Fruit fly (Drosophila melanogaster) whole organism, embryonic: ENCODE measurements around the gene NELF-B.
A peak's percentile ranks its signal among the peaks of the same experiment; 100 is the strongest.

Experiments used
- B-H1 ChIP-seq: fragments of 200-800 bp; sonication (Bioruptor generic); IDR thresholded peaks from 3 replicates; pipeline ENCODE4 v1.3.6; 2022; ENCODE audit warnings: missing biosample characterization, missing genetic modification characterization
- BtbVII ChIP-seq: fragments of 200-800 bp; sonication (Bioruptor generic); optimal IDR thresholded peaks from 3 replicates; lab custom pipeline; 2017; ENCODE audit warnings: missing biosample characterization, mild to moderate bottlenecking, missing genetic modification characterization
- CG10654 ChIP-seq: fragments of 200-800 bp; sonication (Bioruptor generic); optimal IDR thresholded peaks from 2 replicates; lab custom pipeline; 2016; ENCODE audit warnings: missing biosample characterization, missing genetic modification characterization
- CG11085 ChIP-seq: fragments of 200-800 bp; sonication (Bioruptor generic); IDR thresholded peaks from 2 replicates; pipeline ENCODE4 v1.3.6; 2022; ENCODE audit warnings: missing biosample characterization, missing genetic modification characterization
- CG12391 ChIP-seq: fragments of 200-800 bp; sonication (Bioruptor generic); optimal IDR thresholded peaks from 3 replicates; lab custom pipeline; 2018; ENCODE audit warnings: missing biosample characterization, mild to moderate bottlenecking, missing genetic modification characterization, moderate library complexity
- CG15011 ChIP-seq: fragments of 200-800 bp; sonication (Bioruptor generic); optimal IDR thresholded peaks from 3 replicates; lab custom pipeline; 2018; ENCODE audit warnings: missing biosample characterization, mild to moderate bottlenecking, missing genetic modification characterization
- CG16815 ChIP-seq: fragments of 200-800 bp; sonication (Bioruptor generic); optimal IDR thresholded peaks from 3 replicates; lab custom pipeline; 2017; ENCODE audit warnings: missing biosample characterization, mild to moderate bottlenecking, missing genetic modification characterization
- CG30431 ChIP-seq: fragments of 200-800 bp; sonication (Bioruptor generic); optimal IDR thresholded peaks from 2 replicates; lab custom pipeline; 2017; ENCODE audit warnings: missing biosample characterization, missing genetic modification characterization
- CG32767 ChIP-seq: fragments of 200-800 bp; sonication (Bioruptor generic); IDR thresholded peaks from 2 replicates; pipeline ENCODE4 v1.3.6; 2022; ENCODE audit warnings: missing biosample characterization, missing genetic modification characterization
- CG33557 ChIP-seq: fragments of 200-800 bp; sonication (Bioruptor generic); optimal IDR thresholded peaks from 2 replicates; lab custom pipeline; 2019; ENCODE audit warnings: missing biosample characterization, mild to moderate bottlenecking, missing genetic modification characterization, moderate library complexity
- CG3726 ChIP-seq: fragments of 200-800 bp; sonication (Bioruptor generic); IDR thresholded peaks from 3 replicates; pipeline ENCODE4, ENCODE4 v1.3.6; 2022; ENCODE audit warnings: missing biosample characterization, missing genetic modification characterization
- CG4617 ChIP-seq: fragments of 200-800 bp; sonication (Bioruptor generic); optimal IDR thresholded peaks from 3 replicates; lab custom pipeline; 2016; ENCODE audit warnings: missing biosample characterization, missing genetic modification characterization, borderline replicate concordance
- CG4820 ChIP-seq: fragments of 200-800 bp; sonication (Bioruptor generic); optimal IDR thresholded peaks from 3 replicates; lab custom pipeline; 2016; ENCODE audit warnings: missing biosample characterization, missing genetic modification characterization
- CG6813 ChIP-seq: fragments of 200-800 bp; sonication (Bioruptor generic); optimal IDR thresholded peaks from 2 replicates; lab custom pipeline; 2017; ENCODE audit warnings: missing biosample characterization, missing genetic modification characterization, mild to moderate bottlenecking, moderate library complexity, missing genetic modification reagents
- CG7372 ChIP-seq: fragments of 200-800 bp; sonication (Bioruptor generic); IDR thresholded peaks from 2 replicates; pipeline ENCODE4 v1.3.6; 2022; ENCODE audit warnings: missing biosample characterization, missing genetic modification characterization
- CG7963 ChIP-seq: fragments of 200-800 bp; sonication (Bioruptor generic); IDR thresholded peaks from 3 replicates; pipeline ENCODE4 v1.3.6; 2022; ENCODE audit warnings: missing biosample characterization, missing genetic modification characterization; ENCODE audit not compliant: partially characterized antibody
- CG9609 ChIP-seq: fragments of 200-800 bp; sonication (Bioruptor generic); optimal IDR thresholded peaks from 3 replicates; lab custom pipeline; 2016; ENCODE audit warnings: missing biosample characterization, missing genetic modification characterization
- CG9817 ChIP-seq: fragments of 200-800 bp; sonication (Bioruptor generic); optimal IDR thresholded peaks from 2 replicates; lab custom pipeline; 2018; ENCODE audit warnings: missing biosample characterization, mild to moderate bottlenecking, missing genetic modification characterization, moderate library complexity
- D ChIP-seq, 2 experiments: fragments of 200-800 bp in 1 of 2; fragments of >200 bp in 1 of 2; sonication (Bioruptor generic) in 1 of 2; optimal IDR thresholded peaks; 2 replicates in 1 of 2; 3 replicates in 1 of 2; lab custom pipeline; 2017; ENCODE audit warnings: mild to moderate bottlenecking in 1 of 2, missing biosample characterization in 1 of 2, missing genetic modification characterization in 1 of 2, missing genetic modification reagents in 1 of 2
- GATAe ChIP-seq: fragments of 200-800 bp; sonication (Bioruptor generic); conservative IDR thresholded peaks from 2 replicates; pipeline ENCODE4 v1.3.6; 2022; ENCODE audit warnings: missing biosample characterization, missing genetic modification characterization
- Hmx ChIP-seq: fragments of 200-800 bp; sonication (Bioruptor generic); optimal IDR thresholded peaks from 2 replicates; lab custom pipeline; 2016; ENCODE audit warnings: missing biosample characterization, missing genetic modification characterization
- Hr51 ChIP-seq, 2 experiments: fragments of 200-800 bp; sonication (Bioruptor generic); optimal IDR thresholded peaks; 2 replicates in 1 of 2; 3 replicates in 1 of 2; lab custom pipeline; 2016 to 2018; ENCODE audit warnings: missing biosample characterization in 2 of 2, missing genetic modification characterization in 2 of 2, mild to moderate bottlenecking in 1 of 2, moderate library complexity in 1 of 2
- Nf-YA ChIP-seq: fragments of 200-800 bp; sonication (Bioruptor generic); IDR thresholded peaks from 2 replicates; pipeline ENCODE4 v1.3.6; 2022; ENCODE audit warnings: missing biosample characterization, missing genetic modification characterization
- Pdp1 ChIP-seq, 2 experiments: fragments of 200-800 bp; sonication (Bioruptor generic); optimal IDR thresholded peaks; 3 replicates each; lab custom pipeline; 2016; ENCODE audit warnings: missing biosample characterization in 2 of 2, missing genetic modification characterization in 2 of 2, mild to moderate bottlenecking in 1 of 2, moderate library complexity in 1 of 2
- Ssrp ChIP-seq: fragments of 200-800 bp; sonication (Bioruptor generic); optimal IDR thresholded peaks from 2 replicates; lab custom pipeline; 2018; ENCODE audit warnings: missing biosample characterization, mild to moderate bottlenecking, missing genetic modification characterization, moderate library complexity
- Trl ChIP-seq, 3 experiments: fragments of >200 bp in 2 of 3; fragments of 200-800 bp in 1 of 3; sonication (Bioruptor generic) in 1 of 3; optimal IDR thresholded peaks; 2 replicates in 1 of 3; 3 replicates in 2 of 3; lab custom pipeline; 2016 to 2017; ENCODE audit warnings: missing biosample characterization in 1 of 3, missing genetic modification characterization in 1 of 3
- Xbp1 ChIP-seq: fragments of 200-800 bp; sonication (Bioruptor generic); optimal IDR thresholded peaks from 3 replicates; lab custom pipeline; 2016; ENCODE audit warnings: missing biosample characterization, mild to moderate bottlenecking, missing genetic modification characterization
- YL-1 ChIP-seq: fragments of 200-800 bp; sonication (Bioruptor generic); optimal IDR thresholded peaks from 3 replicates; lab custom pipeline; 2017; ENCODE audit warnings: missing biosample characterization, mild to moderate bottlenecking, missing genetic modification characterization
- ase ChIP-seq: fragments of 200-800 bp; sonication (Bioruptor generic); IDR thresholded peaks from 3 replicates; pipeline ENCODE4 v1.3.6; 2022; ENCODE audit warnings: missing biosample characterization, missing genetic modification characterization
- ash1 ChIP-seq: fragments of 200-800 bp; sonication (Bioruptor generic); optimal IDR thresholded peaks from 2 replicates; lab custom pipeline; 2018; ENCODE audit warnings: missing biosample characterization, mild to moderate bottlenecking, missing genetic modification characterization
- ato ChIP-seq: fragments of 200-800 bp; sonication (Bioruptor generic); IDR thresholded peaks from 2 replicates; pipeline ENCODE4 v1.3.6; 2022; ENCODE audit warnings: missing biosample characterization, missing genetic modification characterization; ENCODE audit not compliant: partially characterized antibody
- croc ChIP-seq: fragments of 200-800 bp; sonication (Bioruptor generic); conservative IDR thresholded peaks from 3 replicates; pipeline ENCODE4 v1.3.6; 2022; ENCODE audit warnings: missing biosample characterization, missing genetic modification characterization
- crol ChIP-seq: fragments of 200-800 bp; sonication (Bioruptor generic); IDR thresholded peaks from 2 replicates; pipeline ENCODE4 v1.3.6; 2022; ENCODE audit warnings: missing biosample characterization, missing genetic modification characterization
- da ChIP-seq: fragments of 200-800 bp; sonication (Bioruptor generic); optimal IDR thresholded peaks from 2 replicates; lab custom pipeline; 2016; ENCODE audit warnings: missing biosample characterization, missing genetic modification characterization
- her ChIP-seq: fragments of 200-800 bp; sonication (Bioruptor generic); optimal IDR thresholded peaks from 2 replicates; lab custom pipeline; 2016; ENCODE audit warnings: missing biosample characterization, missing genetic modification characterization
- lov ChIP-seq, 2 experiments: fragments of 200-800 bp in 1 of 2; fragments of >200 bp in 1 of 2; sonication (Bioruptor generic) in 1 of 2; IDR thresholded peaks in 1 of 2; optimal IDR thresholded peaks in 1 of 2; 2 replicates in 1 of 2; 3 replicates in 1 of 2; pipeline versions ENCODE4 v1.3.6 to Lab custom; 2017 to 2022; ENCODE audit warnings: missing biosample characterization in 1 of 2, missing genetic modification characterization in 1 of 2
- nerfin-1 ChIP-seq: fragments of 200-800 bp; sonication (Bioruptor generic); optimal IDR thresholded peaks from 3 replicates; lab custom pipeline; 2019; ENCODE audit warnings: missing biosample characterization, mild to moderate bottlenecking, missing genetic modification characterization, moderate library complexity
- pb ChIP-seq: fragments of 200-800 bp; sonication (Bioruptor generic); optimal IDR thresholded peaks from 3 replicates; lab custom pipeline; 2016; ENCODE audit warnings: missing biosample characterization, missing genetic modification characterization
- rib ChIP-seq: fragments of 200-800 bp; sonication (Bioruptor generic); IDR thresholded peaks from 2 replicates; pipeline ENCODE4 v1.3.6; 2022; ENCODE audit warnings: missing biosample characterization, missing genetic modification characterization
- row ChIP-seq: fragments of 200-800 bp; sonication (Bioruptor generic); IDR thresholded peaks from 3 replicates; pipeline ENCODE4 v1.3.6; 2022; ENCODE audit warnings: missing biosample characterization, missing genetic modification characterization
- sc ChIP-seq, 3 experiments: fragments of >200 bp in 2 of 3; fragments of 200-800 bp in 1 of 3; sonication (Bioruptor generic) in 1 of 3; optimal IDR thresholded peaks; 2 replicates in 2 of 3; 3 replicates in 1 of 3; lab custom pipeline; 2017; ENCODE audit warnings: mild to moderate bottlenecking in 1 of 3, missing biosample characterization in 1 of 3, missing genetic modification characterization in 1 of 3, missing genetic modification reagents in 1 of 3
- slbo ChIP-seq: fragments of 200-800 bp; sonication (Bioruptor generic); IDR thresholded peaks from 2 replicates; pipeline ENCODE4 v1.3.6; 2022; ENCODE audit warnings: missing biosample characterization, missing genetic modification characterization
- sr ChIP-seq: fragments of 200-800 bp; sonication (Bioruptor generic); IDR thresholded peaks from 3 replicates; pipeline ENCODE4 v1.3.6; 2022; ENCODE audit warnings: missing biosample characterization, missing genetic modification characterization
- tio ChIP-seq: fragments of 200-800 bp; sonication (Bioruptor generic); optimal IDR thresholded peaks from 2 replicates; lab custom pipeline; 2017; ENCODE audit warnings: missing biosample characterization, missing genetic modification characterization, inconsistent platforms

Gene NELF-B

DNA sequence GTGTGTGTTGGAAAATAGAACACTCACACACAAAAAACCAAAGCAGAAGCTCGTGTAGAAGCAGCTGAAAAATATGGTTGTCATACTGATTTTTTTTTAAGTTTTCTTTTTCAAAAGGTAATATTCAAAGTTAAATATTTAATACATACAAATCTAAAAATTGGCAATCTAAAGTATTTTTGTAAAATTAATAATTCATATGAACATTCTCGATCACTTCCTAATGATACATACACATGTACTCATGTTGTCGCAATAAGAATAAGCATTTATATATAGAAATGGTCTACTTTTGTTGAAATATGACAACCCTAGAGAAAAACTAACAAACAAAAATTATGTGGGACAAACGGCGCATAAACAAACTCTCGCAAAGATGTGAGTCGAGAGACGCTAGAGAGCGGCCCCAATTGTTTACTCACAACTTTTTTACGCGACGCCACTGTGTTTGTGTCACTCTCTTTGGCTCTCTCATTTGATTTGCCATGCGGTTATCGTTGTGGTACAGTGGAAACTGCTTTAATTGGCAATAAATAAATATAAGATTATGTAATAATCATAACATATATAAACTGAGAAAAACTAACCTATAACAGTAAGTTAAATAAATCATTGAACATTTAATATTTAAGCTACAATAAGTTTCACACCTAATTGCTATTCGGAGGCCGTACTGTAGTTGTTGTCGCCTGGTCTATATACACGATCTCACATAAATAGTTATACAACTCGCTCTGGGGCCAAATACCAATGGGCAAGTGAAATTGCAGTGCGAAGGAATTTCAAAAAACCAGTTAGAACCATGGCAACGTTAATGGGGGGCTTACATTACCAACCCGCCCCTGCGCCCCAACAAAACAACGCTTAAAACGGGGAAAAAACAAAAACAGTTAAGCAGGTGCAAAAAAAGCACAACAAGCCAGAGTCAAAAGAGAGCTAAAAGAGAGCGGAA is 21.5 kb downstream of the NELF-B start (continued):
- TF ChIP-seq tio (GFP tag; lab: Kevin White, UChicago) (peak; percentile 87), crol (GFP tag; lab: Robert Waterston, UW) (peak; percentile 71), Xbp1 (GFP tag; lab: Kevin White, UChicago) (peak; percentile 96), CG11085 (GFP tag; lab: Robert Waterston, UW) (peak; percentile 98), BtbVII (peak; percentile 97), row (peak; percentile 99), lov (optimal IDR thresholded peaks at IDR 0.05; lab: Kevin White, UChicago) (no peak), lov (GFP tag; IDR thresholded peaks at IDR 0.05; lab: Robert Waterston, UW) (peak; percentile 97), da (GFP tag; lab: Kevin White, UChicago) (peak; percentile 27), CG7372 (peak; percentile 99), CG9609 (GFP tag; lab: Kevin White, UChicago) (peak; percentile 79), Pdp1 (GFP tag; optimal IDR thresholded peaks at IDR 0.05; lab: Kevin White, UChicago) (peak; percentile 69 to 98), ato (GFP tag; lab: Robert Waterston, UW) (no peak), sr (GFP tag; lab: Robert Waterston, UW) (peak; percentile 91), CG6813 (GFP tag; lab: Kevin White, UChicago) (peak; percentile 97), CG10654 (GFP tag; lab: Kevin White, UChicago) (peak; percentile 97), YL-1 (peak; percentile 90), CG16815 (GFP tag; lab: Kevin White, UChicago) (peak; percentile 93), Hmx (GFP tag; lab: Kevin White, UChicago) (peak; percentile 31), rib (GFP tag; lab: Robert Waterston, UW) (peak; percentile 99), CG4617 (GFP tag; lab: Kevin White, UChicago) (peak; percentile 90), CG12391 (tag; lab: Kevin White, UChicago) (peak; percentile 98), ash1 (peak; percentile 91), slbo (peak; percentile 99), sc (optimal IDR thresholded peaks at IDR 0.05; lab: Kevin White, UChicago) (no peak), sc (GFP tag; optimal IDR thresholded peaks at IDR 0.05; lab: Kevin White, UChicago) (peak; percentile 90), croc (peak; percentile 96), CG9817 (peak; percentile 99), Nf-YA (peak; percentile 97), CG3726 (GFP tag; lab: Robert Waterston, UW) (peak; percentile 96), GATAe (GFP tag; lab: Robert Waterston, UW) (peak; percentile 95), Trl (optimal IDR thresholded peaks at IDR 0.05; lab: Kevin White, UChicago) (peak; percentile 77 to 81), Trl (GFP tag; optimal IDR thresholded peaks at IDR 0.05; lab: Kevin White, UChicago) (peak; percentile 33), CG7963 (GFP tag; lab: Robert Waterston, UW) (no peak), Ssrp (tag; lab: Kevin White, UChicago) (peak; percentile 93), her (GFP tag; lab: Kevin White, UChicago) (no peak)
- TF ChIP-seq, all 482 proteins: peak for 422

DNA sequence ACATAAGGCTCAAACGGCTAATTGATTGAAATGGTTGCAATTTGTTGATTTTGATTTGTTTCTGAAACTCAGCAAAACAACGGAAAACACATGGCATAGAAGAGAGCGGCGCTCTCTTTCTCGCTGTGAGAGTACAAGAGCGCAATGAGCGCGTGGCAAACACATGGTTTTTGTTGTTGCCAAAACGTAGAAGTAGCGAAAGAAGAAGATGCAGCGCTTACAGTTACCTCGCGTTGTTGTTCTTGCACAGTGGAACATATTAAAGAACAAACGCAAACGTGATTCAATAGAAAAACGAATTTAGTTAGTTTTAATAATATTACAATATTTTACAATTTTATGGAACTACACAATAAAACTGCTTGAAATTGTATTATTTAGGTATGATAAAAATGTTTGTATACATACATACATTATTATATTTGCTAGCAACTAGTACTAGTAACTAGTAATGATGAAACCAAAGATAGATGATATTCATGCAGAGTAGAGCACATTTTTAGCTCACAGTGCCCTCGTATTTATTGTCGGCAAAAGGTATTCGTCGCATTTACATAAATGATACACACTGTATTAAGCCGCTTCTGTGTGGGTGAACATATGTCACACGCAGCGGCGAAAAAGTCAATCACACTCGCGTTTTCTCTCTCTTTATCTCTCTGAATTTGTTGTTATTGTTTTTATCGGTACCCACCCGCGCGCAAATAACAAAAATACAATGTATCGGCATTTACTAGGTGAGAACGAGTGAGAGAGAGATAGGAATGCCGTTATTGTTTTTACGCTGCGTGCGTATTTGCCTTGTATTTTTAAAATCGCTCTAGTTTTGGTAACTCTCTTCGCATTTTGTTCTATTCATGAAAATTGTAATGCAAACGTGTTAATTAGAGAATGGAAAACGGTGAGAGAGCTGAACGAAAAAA is 22.7 kb downstream of the NELF-B start:
- TF ChIP-seq pb (peak; percentile 52), Hr51 (GFP tag; optimal IDR thresholded peaks at IDR 0.05; lab: Kevin White, UChicago) (peak; percentile 80 to 96), CG4820 (GFP tag; lab: Kevin White, UChicago) (peak; percentile 92), CG32767 (GFP tag; lab: Robert Waterston, UW) (peak; percentile 88), D (optimal IDR thresholded peaks at IDR 0.05; lab: Kevin White, UChicago) (no peak), D (GFP tag; optimal IDR thresholded peaks at IDR 0.05; lab: Kevin White, UChicago) (peak; percentile 95), CG7372 (peak; percentile 86), B-H1 (peak; percentile 71), CG33557 (peak; percentile 83), ase (GFP tag; lab: Robert Waterston, UW) (peak; percentile 53; the same call in 2 of the 3 replicates), CG15011 (GFP tag; lab: Kevin White, UChicago) (peak; percentile 93), nerfin-1 (tag; lab: Kevin White, UChicago) (peak; percentile 93), CG30431 (GFP tag; lab: Kevin White, UChicago) (peak; percentile 90), croc (peak; percentile 82)
